Fruit fly (Drosophila melanogaster): ENCODE measurements around the gene CG44006.
A peak's percentile ranks its signal among the peaks of the same experiment; 100 is the strongest.

dm6 chr3L:18032478-18033343 lies 37.2 kb downstream of the CG44006 start:
- TF ChIP-seq CG17806 (tag; optimal IDR thresholded peaks at IDR 0.05): no peak
- 0 out of 2 replicates have a peak, but pooled peaks have one; percentile 25 for TF ChIP-seq Ets98B (GFP tag; IDR thresholded peaks at IDR 0.05)
- no peak for TF ChIP-seq CG15710 (tag; optimal IDR thresholded peaks at IDR 0.05)
- TF ChIP-seq rn (GFP tag; IDR thresholded peaks at IDR 0.05): no peak
- no peak for TF ChIP-seq gl (tag; optimal IDR thresholded peaks at IDR 0.05)
- TF ChIP-seq CG13204 (GFP tag; optimal IDR thresholded peaks at IDR 0.05): no peak
- no peak for TF ChIP-seq Pif1B (GFP tag; optimal IDR thresholded peaks at IDR 0.05)
- no peak for TF ChIP-seq D1 (tag; optimal IDR thresholded peaks at IDR 0.05)
- TF ChIP-seq CG34367 (tag; optimal IDR thresholded peaks at IDR 0.05): no peak
- TF ChIP-seq CG9948 (tag; optimal IDR thresholded peaks at IDR 0.05): no peak
- TF ChIP-seq CG14655 (GFP tag; optimal IDR thresholded peaks at IDR 0.05): no peak
- TF ChIP-seq CG12605 (GFP tag; IDR thresholded peaks at IDR 0.05): peak; percentile 96
